Fruit fly (Drosophila melanogaster): Measurements from ENCODE around the gene Gbeta76C.

DNA sequence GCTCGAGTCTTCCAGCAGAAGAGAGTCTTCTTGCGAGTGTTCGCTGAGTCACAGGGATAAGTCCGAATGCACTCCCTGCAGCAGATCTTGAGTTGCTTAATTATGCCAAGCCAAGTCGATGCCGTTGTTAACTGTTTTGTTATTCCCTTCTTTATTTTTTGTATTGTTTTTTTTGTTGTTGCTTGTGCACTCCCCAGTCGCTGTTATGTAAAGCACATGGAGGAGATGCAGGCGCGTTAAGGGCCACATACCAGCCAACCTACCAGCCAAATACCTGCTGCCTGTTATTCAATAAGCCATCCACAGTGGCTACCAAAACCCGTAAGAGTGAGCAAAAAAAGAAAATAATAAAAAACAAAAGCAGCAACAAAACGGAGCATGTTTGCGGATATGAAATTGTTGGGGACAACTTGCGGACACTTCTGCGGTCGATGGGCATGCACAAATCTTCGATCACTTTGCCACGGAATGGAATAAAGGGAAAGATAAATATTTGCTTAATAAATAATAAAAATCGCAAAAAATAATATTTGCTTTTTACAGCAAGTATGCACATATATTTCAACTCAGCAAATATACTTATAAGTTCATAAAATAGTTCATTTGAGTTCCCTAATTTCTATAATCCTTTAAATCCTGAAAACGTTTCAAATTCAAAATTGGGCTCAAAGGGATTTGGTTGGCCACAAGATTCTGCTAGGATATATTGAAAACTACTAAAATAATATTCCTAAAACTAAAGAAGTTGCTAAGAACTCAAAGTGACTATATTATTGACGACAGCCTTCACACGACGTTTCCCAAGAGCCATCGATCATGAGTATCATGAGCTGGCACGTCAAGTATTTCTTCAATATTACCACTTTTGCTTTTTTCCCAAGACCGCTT is 8.9 kb downstream of the Gbeta76C start:
- no peak for TF ChIP-seq CTCF (optimal IDR thresholded peaks at IDR 0.05)
- TF ChIP-seq CG8478 (optimal IDR thresholded peaks at IDR 0.05), result no peak
